Worm (Caenorhabditis elegans) whole organism, L1 larva: ENCODE data around the gene C17G10.1.

ENCODE experiments used
- C04F5.9 ChIP-seq: sonication (generic microtip); optimal IDR thresholded peaks from 2 replicates; lab custom pipeline; 2016; ENCODE audit warnings: missing genetic modification characterization, missing compliant biosample characterization
- C34B4.2 ChIP-seq: sonication (generic microtip); optimal IDR thresholded peaks from 2 replicates; lab custom pipeline; 2017; ENCODE audit warnings: mild to moderate bottlenecking, missing genetic modification characterization, missing compliant biosample characterization
- alr-1 ChIP-seq: fragments of 200-800 bp; sonication (Bioruptor generic); optimal IDR thresholded peaks from 2 replicates; lab custom pipeline; 2018; ENCODE audit warnings: borderline replicate concordance, mild to moderate bottlenecking, missing genetic modification characterization, missing compliant biosample characterization
- aly-2 ChIP-seq: fragments of 150-350 bp; optimal IDR thresholded peaks from 2 replicates; lab custom pipeline; 2014; ENCODE audit warnings: missing biosample characterization, missing genetic modification characterization
- ceh-82 ChIP-seq, 3 experiments: fragments of 150-350 bp in 1 of 3; sonication (generic microtip) in 2 of 3; optimal IDR thresholded peaks; 2 replicates each; lab custom pipeline; 2014 to 2017; ENCODE audit warnings: missing biosample characterization in 3 of 3, missing genetic modification characterization in 3 of 3
- ceh-88 ChIP-seq: fragments of 200-800 bp; sonication (Bioruptor generic); IDR thresholded peaks from 2 replicates; pipeline ENCODE4 v1.3.6; 2022; ENCODE audit warnings: missing genetic modification characterization, missing compliant biosample characterization
- dsc-1 ChIP-seq: sonication (generic microtip); optimal IDR thresholded peaks from 2 replicates; lab custom pipeline; 2016; ENCODE audit warnings: mild to moderate bottlenecking, missing genetic modification characterization, missing compliant biosample characterization
- efl-1 ChIP-seq, 4 experiments: fragments of 150-350 bp; optimal IDR thresholded peaks in 3 of 4; peaks in 1 of 4; 1 replicate in 1 of 4; 2 replicates in 3 of 4; lab custom pipeline; 2014; ENCODE audit warnings: missing biosample characterization in 2 of 4, missing genetic modification characterization in 2 of 4, missing genetic modification reagents in 2 of 4
- efl-3 ChIP-seq: fragments of 200-800 bp; sonication (Bioruptor generic); optimal IDR thresholded peaks from 2 replicates; lab custom pipeline; 2018; ENCODE audit warnings: mild to moderate bottlenecking, missing genetic modification characterization, missing compliant biosample characterization
- egl-13 ChIP-seq: sonication (generic microtip); optimal IDR thresholded peaks from 2 replicates; lab custom pipeline; 2016; ENCODE audit warnings: missing genotype, missing genetic modification reagents, missing genetic modification characterization, missing compliant biosample characterization
- egl-27 ChIP-seq, 2 experiments: fragments of 150-350 bp in 1 of 2; sonication (generic microtip); optimal IDR thresholded peaks; 3 replicates each; lab custom pipeline; 2017 to 2018; ENCODE audit warnings: missing biosample characterization in 2 of 2, missing genetic modification characterization in 2 of 2, missing genetic modification reagents in 2 of 2
- elt-3 ChIP-seq, 6 experiments: fragments of 150-350 bp in 1 of 6; sonication (generic microtip); optimal IDR thresholded peaks; 2 replicates each; lab custom pipeline; 2017 to 2018; ENCODE audit warnings: missing biosample characterization in 6 of 6, missing genetic modification characterization in 6 of 6, inconsistent platforms in 1 of 6
- ets-5 ChIP-seq: fragments of 200-800 bp; sonication (Bioruptor generic); IDR thresholded peaks from 2 replicates; pipeline ENCODE4 v1.3.6; 2022; ENCODE audit warnings: missing genetic modification characterization, missing compliant biosample characterization
- fkh-10 ChIP-seq: sonication (generic microtip); optimal IDR thresholded peaks from 2 replicates; lab custom pipeline; 2017; ENCODE audit warnings: missing biosample characterization, missing genetic modification reagents, missing genetic modification characterization
- fos-1 ChIP-seq: fragments of 150-350 bp; optimal IDR thresholded peaks from 2 replicates; lab custom pipeline; 2014; ENCODE audit warnings: missing biosample characterization, missing genetic modification characterization
- hlh-17 ChIP-seq: fragments of 200-800 bp; sonication (Bioruptor generic); optimal IDR thresholded peaks from 2 replicates; lab custom pipeline; 2018; ENCODE audit warnings: missing genetic modification characterization, mild to moderate bottlenecking, missing compliant biosample characterization, moderate library complexity, borderline replicate concordance
- hlh-4 ChIP-seq: sonication (generic microtip); optimal IDR thresholded peaks from 2 replicates; lab custom pipeline; 2016; ENCODE audit warnings: mild to moderate bottlenecking, missing genetic modification characterization, missing compliant biosample characterization
- irx-1 ChIP-seq: sonication (generic microtip); optimal IDR thresholded peaks from 2 replicates; lab custom pipeline; 2016; ENCODE audit warnings: missing genetic modification characterization, missing compliant biosample characterization
- isw-1 ChIP-seq: fragments of 200-800 bp; sonication (Bioruptor generic); IDR thresholded peaks from 2 replicates; pipeline ENCODE4 v1.3.6; 2022; ENCODE audit warnings: missing genetic modification characterization, missing compliant biosample characterization
- lin-13 ChIP-seq: fragments of 150-350 bp; optimal IDR thresholded peaks from 2 replicates; lab custom pipeline; 2014; ENCODE audit warnings: missing biosample characterization, missing genetic modification reagents, missing genetic modification characterization
- lin-14 ChIP-seq: fragments of 200-800 bp; sonication (Bioruptor generic); optimal IDR thresholded peaks from 2 replicates; lab custom pipeline; 2018; ENCODE audit warnings: mild to moderate bottlenecking, missing genetic modification characterization, moderate library complexity, missing compliant biosample characterization
- lin-15B ChIP-seq: fragments of 150-350 bp; sonication (generic microtip); optimal IDR thresholded peaks from 3 replicates; lab custom pipeline; 2014; ENCODE audit warnings: missing biosample characterization, missing genetic modification characterization
- lin-35 ChIP-seq, 2 experiments: fragments of 150-350 bp; optimal IDR thresholded peaks; 2 replicates each; lab custom pipeline; 2014; ENCODE audit warnings: missing biosample characterization in 2 of 2, missing genetic modification characterization in 2 of 2, missing genetic modification reagents in 2 of 2
- lin-39 ChIP-seq: fragments of 150-350 bp; optimal IDR thresholded peaks from 2 replicates; lab custom pipeline; 2014; ENCODE audit warnings: missing biosample characterization, missing genetic modification reagents, missing genetic modification characterization
- lir-3 ChIP-seq: sonication (generic microtip); optimal IDR thresholded peaks from 2 replicates; lab custom pipeline; 2016; ENCODE audit warnings: mild to moderate bottlenecking, missing genetic modification characterization, moderate library complexity, missing compliant biosample characterization; ENCODE audit not compliant: poor library complexity
- mab-9 ChIP-seq: fragments of 200-800 bp; sonication (Bioruptor generic); IDR thresholded peaks from 2 replicates; pipeline ENCODE4 v1.3.6; 2022; ENCODE audit warnings: missing genetic modification reagents, missing genetic modification characterization, missing compliant biosample characterization
- mep-1 ChIP-seq: fragments of 150-350 bp; optimal IDR thresholded peaks from 2 replicates; lab custom pipeline; 2014; ENCODE audit warnings: missing biosample characterization, missing genetic modification characterization
- nhr-12 ChIP-seq: sonication (generic microtip); optimal IDR thresholded peaks from 2 replicates; lab custom pipeline; 2017; ENCODE audit warnings: missing biosample characterization, missing genetic modification characterization
- nhr-19 ChIP-seq: fragments of 200-800 bp; sonication (Bioruptor generic); conservative IDR thresholded peaks from 2 replicates; pipeline ENCODE4 v1.3.6; 2022; ENCODE audit warnings: missing genetic modification characterization, missing compliant biosample characterization
- nhr-20 ChIP-seq: sonication (generic microtip); optimal IDR thresholded peaks from 2 replicates; lab custom pipeline; 2016; ENCODE audit warnings: mild to moderate bottlenecking, missing genetic modification characterization, missing compliant biosample characterization
- nhr-237 ChIP-seq: fragments of 150-350 bp; optimal IDR thresholded peaks from 2 replicates; lab custom pipeline; 2014; ENCODE audit warnings: missing biosample characterization, missing genetic modification characterization
- nhr-28 ChIP-seq: fragments of 150-350 bp; optimal IDR thresholded peaks from 2 replicates; lab custom pipeline; 2014; ENCODE audit warnings: missing biosample characterization, missing genetic modification characterization
- nhr-47 ChIP-seq: sonication (generic microtip); optimal IDR thresholded peaks from 2 replicates; lab custom pipeline; 2016; ENCODE audit warnings: mild to moderate bottlenecking, missing genetic modification characterization, moderate library complexity, missing compliant biosample characterization
- nhr-71 ChIP-seq: sonication (generic microtip); optimal IDR thresholded peaks from 2 replicates; lab custom pipeline; 2016; ENCODE audit warnings: mild to moderate bottlenecking, missing genetic modification characterization, moderate library complexity, missing compliant biosample characterization
- nhr-76 ChIP-seq: sonication (generic microtip); optimal IDR thresholded peaks from 2 replicates; lab custom pipeline; 2017; ENCODE audit warnings: missing biosample characterization, missing genetic modification characterization
- nhr-85 ChIP-seq: sonication (generic microtip); peaks from one replicate; lab custom pipeline; 2016; ENCODE audit warnings: missing genetic modification characterization, inconsistent platforms, missing compliant biosample characterization
- pag-3 ChIP-seq: sonication (generic microtip); optimal IDR thresholded peaks from 2 replicates; lab custom pipeline; 2017; ENCODE audit warnings: missing genetic modification characterization, mild to moderate bottlenecking, missing compliant biosample characterization, antibody characterized with exemption, borderline replicate concordance; ENCODE audit not compliant: insufficient read depth
- skn-1 ChIP-seq: fragments of 150-350 bp; optimal IDR thresholded peaks from 2 replicates; lab custom pipeline; 2014; ENCODE audit warnings: missing biosample characterization, missing genetic modification characterization
- snpc-4 ChIP-seq: fragments of 150-350 bp; optimal IDR thresholded peaks from 2 replicates; lab custom pipeline; 2014; ENCODE audit warnings: missing biosample characterization, missing genetic modification characterization
- snu-23 ChIP-seq: sonication (generic microtip); optimal IDR thresholded peaks from 2 replicates; lab custom pipeline; 2016; ENCODE audit warnings: missing genetic modification characterization, missing compliant biosample characterization
- sptf-1 ChIP-seq: fragments of 150-350 bp; optimal IDR thresholded peaks from 2 replicates; lab custom pipeline; 2014; ENCODE audit warnings: missing biosample characterization, missing genetic modification characterization
- swsn-7 ChIP-seq: sonication (generic microtip); optimal IDR thresholded peaks from 2 replicates; lab custom pipeline; 2016; ENCODE audit warnings: missing genetic modification characterization, missing compliant biosample characterization
- tbx-2 ChIP-seq: sonication (generic microtip); optimal IDR thresholded peaks from 2 replicates; lab custom pipeline; 2016; ENCODE audit warnings: missing genetic modification characterization, missing compliant biosample characterization
- unc-30 ChIP-seq: sonication (generic microtip); optimal IDR thresholded peaks from 2 replicates; lab custom pipeline; 2017; ENCODE audit warnings: missing biosample characterization, missing genetic modification characterization
- unc-62 ChIP-seq: fragments of 150-350 bp; optimal IDR thresholded peaks from 2 replicates; lab custom pipeline; 2014; ENCODE audit warnings: missing biosample characterization, missing genetic modification reagents, missing genetic modification characterization
- unc-86 ChIP-seq: sonication (generic microtip); optimal IDR thresholded peaks from 2 replicates; lab custom pipeline; 2016; ENCODE audit warnings: missing genetic modification characterization, missing compliant biosample characterization
- unc-98 ChIP-seq: fragments of 200-800 bp; sonication (Bioruptor generic); IDR thresholded peaks from 2 replicates; pipeline ENCODE4 v1.3.6; 2022; ENCODE audit warnings: missing genetic modification characterization, missing compliant biosample characterization
- vab-15 ChIP-seq: sonication (generic microtip); optimal IDR thresholded peaks from 2 replicates; lab custom pipeline; 2017; ENCODE audit warnings: missing genotype, mild to moderate bottlenecking, missing genetic modification characterization, missing compliant biosample characterization
- zag-1 ChIP-seq: fragments of 150-350 bp; optimal IDR thresholded peaks from 2 replicates; lab custom pipeline; 2014; ENCODE audit warnings: missing biosample characterization, missing genetic modification characterization
- zip-4 ChIP-seq: fragments of 200-800 bp; sonication (Bioruptor generic); optimal IDR thresholded peaks from 2 replicates; lab custom pipeline; 2018; ENCODE audit warnings: mild to moderate bottlenecking, missing genetic modification characterization, moderate library complexity, missing compliant biosample characterization
- ztf-11 ChIP-seq, 2 experiments: sonication (generic microtip); optimal IDR thresholded peaks; 2 replicates each; lab custom pipeline; 2016 to 2017; ENCODE audit warnings: missing genetic modification characterization in 2 of 2, missing biosample characterization in 1 of 2, missing compliant biosample characterization in 1 of 2
- ztf-4 ChIP-seq: fragments of 150-350 bp; optimal IDR thresholded peaks from 2 replicates; lab custom pipeline; 2014; ENCODE audit warnings: missing biosample characterization, missing genetic modification characterization

The C17G10.1 gene

DNA sequence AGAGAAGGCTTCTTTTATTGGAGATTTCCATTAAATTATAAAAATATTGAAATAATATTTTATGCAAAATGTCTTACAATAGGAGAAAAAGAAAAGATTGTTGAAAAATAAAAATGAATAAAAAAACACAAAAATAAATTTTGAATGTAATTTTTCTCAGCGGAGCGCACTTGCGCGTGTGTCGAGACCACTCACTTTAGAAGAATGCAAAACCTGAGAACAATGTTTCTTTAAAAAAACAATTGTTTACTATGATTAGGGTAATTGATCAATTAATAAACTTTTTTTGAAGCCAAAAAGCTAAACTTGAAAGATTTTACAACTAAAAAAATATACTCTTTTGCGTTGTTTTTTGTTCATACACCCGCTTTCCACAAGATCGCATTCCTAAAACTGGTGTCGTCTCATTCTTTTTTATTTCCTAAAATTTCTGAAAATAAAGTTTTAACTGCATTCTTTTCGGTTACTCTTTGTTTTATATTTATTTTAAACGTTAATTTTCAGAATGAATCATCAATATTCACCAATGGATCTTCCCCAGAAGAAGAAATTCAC, 2.1 kb upstream of the C17G10.1 start, which contains the start of gene ttc-4:
Gene ttc-4, plus strand, starts transcription at position 505 of the 555 bp plus-strand sequence.
- TF ChIP-seq lin-15B (tag; lab: Kevin White, UChicago) (peak; percentile 48), ztf-11 (tag; optimal IDR thresholded peaks at IDR 0.05; lab: Kevin White, UChicago) (no peak), C34B4.2 (tag; lab: Kevin White, UChicago) (no peak), C04F5.9 (tag; lab: Kevin White, UChicago) (no peak), egl-13 (tag; lab: Kevin White, UChicago) (no peak), hlh-4 (tag; lab: Kevin White, UChicago) (no peak), swsn-7 (tag; lab: Kevin White, UChicago) (no peak), tbx-2 (tag; lab: Kevin White, UChicago) (peak; percentile 23), egl-27 (tag; optimal IDR thresholded peaks at IDR 0.05; lab: Kevin White, UChicago) (no peak), vab-15 (tag; lab: Kevin White, UChicago) (no peak), nhr-12 (no peak), pag-3 (tag; lab: Kevin White, UChicago) (no peak), mep-1 (tag; lab: Kevin White, UChicago) (peak; percentile 36), nhr-19 (GFP tag; lab: Robert Waterston, UW) (no peak), alr-1 (tag; lab: Kevin White, UChicago) (no peak), ets-5 (GFP tag; lab: Robert Waterston, UW) (no peak), snu-23 (peak; percentile 49), unc-86 (no peak), dsc-1 (no peak), ceh-82 (tag; optimal IDR thresholded peaks at IDR 0.05; lab: Kevin White, UChicago) (peak in 2 of 3 experiments; percentile 1), unc-62 (GFP tag; lab: Kevin White, UChicago) (no peak), lin-35 (GFP tag; optimal IDR thresholded peaks at IDR 0.05; lab: Kevin White, UChicago) (peak; percentile 41 to 73), skn-1 (peak; percentile 48), ztf-4 (no peak), isw-1 (GFP tag; lab: Robert Waterston, UW) (peak; percentile 28; the same call in 1 of the 2 replicates), irx-1 (tag; lab: Kevin White, UChicago) (peak; percentile 17), nhr-28 (no peak), aly-2 (tag; lab: Kevin White, UChicago) (no peak), efl-3 (no peak), elt-3 (tag; optimal IDR thresholded peaks at IDR 0.05; lab: Kevin White, UChicago) (peak in 1 of 6 experiments; percentile 21), ceh-88 (no peak), zip-4 (GFP tag; lab: Kevin White, UChicago) (no peak), fos-1 (tag; lab: Kevin White, UChicago) (no peak), sptf-1 (tag; lab: Kevin White, UChicago) (no peak), snpc-4 (tag; lab: Kevin White, UChicago) (peak; percentile 15), lin-14 (GFP tag; lab: Kevin White, UChicago) (peak; percentile 51), nhr-20 (tag; lab: Kevin White, UChicago) (peak; percentile 43), mab-9 (GFP tag; lab: Robert Waterston, UW) (no peak), efl-1 (optimal IDR thresholded peaks at IDR 0.05; lab: Kevin White, UChicago) (peak; percentile 50 to 59), efl-1 (GFP tag; optimal IDR thresholded peaks at IDR 0.05 in 1 of 2; lab: Kevin White, UChicago) (peak; percentile 1 to 58), zag-1 (no peak), lin-13 (no peak), nhr-71 (tag; lab: Kevin White, UChicago) (peak; percentile 61), hlh-17 (no peak), nhr-47 (tag; lab: Kevin White, UChicago) (peak; percentile 43), lir-3 (peak; percentile 63), nhr-76 (tag; lab: Kevin White, UChicago) (no peak), lin-39 (tag; lab: Kevin White, UChicago) (no peak), nhr-237 (tag; lab: Kevin White, UChicago) (no peak), unc-98 (GFP tag; lab: Robert Waterston, UW) (no peak), unc-30 (tag; lab: Kevin White, UChicago) (no peak), nhr-85 (peak; percentile 69), fkh-10 (no peak)
